Worm (Caenorhabditis elegans) whole organism, mixed stage, embryonic: ENCODE data around the gene M57.1.

Experiments
- M03D4.4 ChIP-seq: sonication (generic microtip); optimal IDR thresholded peaks from 2 replicates; lab custom pipeline; 2017; ENCODE audit warnings: mild to moderate bottlenecking, missing genetic modification characterization, missing compliant biosample characterization
- bed-3 ChIP-seq: fragments of 200-800 bp; sonication (Bioruptor generic); optimal IDR thresholded peaks from 3 replicates; lab custom pipeline; 2018; ENCODE audit warnings: mild to moderate bottlenecking, missing genetic modification characterization, moderate library complexity, missing compliant biosample characterization
- blmp-1 ChIP-seq: fragments of 150-350 bp; optimal IDR thresholded peaks from 2 replicates; lab custom pipeline; 2014; ENCODE audit warnings: missing biosample characterization, missing genetic modification characterization
- ceh-43 ChIP-seq: fragments of 200-800 bp; sonication (Bioruptor generic); optimal IDR thresholded peaks from 2 replicates; lab custom pipeline; 2018; ENCODE audit warnings: mild to moderate bottlenecking, missing genetic modification characterization, moderate library complexity, missing compliant biosample characterization
- ceh-83 ChIP-seq: fragments of 200-800 bp; sonication (Bioruptor generic); optimal IDR thresholded peaks from 2 replicates; lab custom pipeline; 2018; ENCODE audit warnings: mild to moderate bottlenecking, missing genetic modification characterization, missing compliant biosample characterization
- ces-1 ChIP-seq: fragments of 150-350 bp; optimal IDR thresholded peaks from 2 replicates; lab custom pipeline; 2014; ENCODE audit warnings: missing biosample characterization, missing genetic modification reagents, missing genetic modification characterization
- cnd-1 ChIP-seq: fragments of 200-800 bp; sonication (Bioruptor generic); optimal IDR thresholded peaks from 2 replicates; lab custom pipeline; 2018; ENCODE audit warnings: mild to moderate bottlenecking, missing genetic modification characterization, missing compliant biosample characterization
- drap-1 ChIP-seq: fragments of 200-800 bp; sonication (Bioruptor generic); optimal IDR thresholded peaks from 3 replicates; lab custom pipeline; 2018; ENCODE audit warnings: mild to moderate bottlenecking, missing genetic modification characterization, missing compliant biosample characterization
- elt-1 ChIP-seq: sonication (generic microtip); optimal IDR thresholded peaks from 2 replicates; lab custom pipeline; 2017; ENCODE audit warnings: missing genetic modification characterization, mild to moderate bottlenecking, missing compliant biosample characterization, antibody characterized with exemption, moderate library complexity, borderline replicate concordance; ENCODE audit not compliant: insufficient read depth
- elt-3 ChIP-seq: fragments of 150-350 bp; optimal IDR thresholded peaks from 2 replicates; lab custom pipeline; 2014; ENCODE audit warnings: missing biosample characterization, missing genetic modification characterization
- flh-1 ChIP-seq: fragments of 200-800 bp; sonication (Bioruptor generic); optimal IDR thresholded peaks from 2 replicates; lab custom pipeline; 2018; ENCODE audit warnings: mild to moderate bottlenecking, missing genetic modification characterization, moderate library complexity, missing compliant biosample characterization
- hlh-1 ChIP-seq: fragments of 150-350 bp; optimal IDR thresholded peaks from 2 replicates; lab custom pipeline; 2014; ENCODE audit warnings: missing biosample characterization, missing genetic modification reagents, missing genetic modification characterization
- lin-13 ChIP-seq: fragments of 150-350 bp; optimal IDR thresholded peaks from 2 replicates; lab custom pipeline; 2014; ENCODE audit warnings: missing biosample characterization, missing genetic modification characterization
- lin-32 ChIP-seq: fragments of 200-800 bp; sonication (Bioruptor generic); optimal IDR thresholded peaks from 2 replicates; lab custom pipeline; 2018; ENCODE audit warnings: mild to moderate bottlenecking, missing genetic modification characterization, missing compliant biosample characterization
- mab-5 ChIP-seq: fragments of 150-350 bp; optimal IDR thresholded peaks from 2 replicates; lab custom pipeline; 2014; ENCODE audit warnings: missing biosample characterization, missing genetic modification characterization
- mls-2 ChIP-seq: sonication (generic microtip); optimal IDR thresholded peaks from 2 replicates; lab custom pipeline; 2016; ENCODE audit warnings: mild to moderate bottlenecking, missing genetic modification characterization, moderate library complexity, missing compliant biosample characterization
- nhr-12 ChIP-seq: fragments of 150-350 bp; optimal IDR thresholded peaks from 2 replicates; lab custom pipeline; 2014; ENCODE audit warnings: missing biosample characterization, missing genetic modification characterization
- nhr-237 ChIP-seq: fragments of 150-350 bp; optimal IDR thresholded peaks from 2 replicates; lab custom pipeline; 2014; ENCODE audit warnings: missing biosample characterization, missing genetic modification characterization
- nhr-76 ChIP-seq: sonication (generic microtip); optimal IDR thresholded peaks from 2 replicates; lab custom pipeline; 2017; ENCODE audit warnings: missing biosample characterization, missing genetic modification characterization
- pha-4 ChIP-seq: fragments of 150-350 bp; optimal IDR thresholded peaks from 2 replicates; lab custom pipeline; 2018; ENCODE audit warnings: missing biosample characterization, missing genetic modification reagents, missing genetic modification characterization
- sem-2 ChIP-seq: fragments of 200-800 bp; sonication (Bioruptor generic); optimal IDR thresholded peaks from 2 replicates; lab custom pipeline; 2018; ENCODE audit warnings: mild to moderate bottlenecking, missing genetic modification characterization, missing compliant biosample characterization
- sptf-1 ChIP-seq: sonication (generic microtip); optimal IDR thresholded peaks from 2 replicates; lab custom pipeline; 2017; ENCODE audit warnings: mild to moderate bottlenecking, missing genetic modification characterization, moderate library complexity, missing compliant biosample characterization
- tbx-8 ChIP-seq: fragments of 200-800 bp; sonication (Bioruptor generic); optimal IDR thresholded peaks from 2 replicates; lab custom pipeline; 2018; ENCODE audit warnings: mild to moderate bottlenecking, missing genetic modification characterization, moderate library complexity, missing compliant biosample characterization
- unc-120 ChIP-seq: sonication (generic microtip); optimal IDR thresholded peaks from 2 replicates; lab custom pipeline; 2017; ENCODE audit warnings: missing genetic modification characterization, missing compliant biosample characterization; ENCODE audit not compliant: poor library complexity, severe bottlenecking
- unc-39 ChIP-seq: fragments of 150-350 bp; optimal IDR thresholded peaks from 2 replicates; lab custom pipeline; 2014; ENCODE audit warnings: missing biosample characterization, missing genetic modification characterization
- unc-62 ChIP-seq: fragments of 150-350 bp; optimal IDR thresholded peaks from 2 replicates; lab custom pipeline; 2014; ENCODE audit warnings: missing biosample characterization, missing genetic modification reagents, missing genetic modification characterization
- zip-8 ChIP-seq: fragments of 150-350 bp; optimal IDR thresholded peaks from 2 replicates; lab custom pipeline; 2014; ENCODE audit warnings: missing biosample characterization, missing genetic modification characterization
- ztf-11 ChIP-seq: fragments of 150-350 bp; optimal IDR thresholded peaks from 2 replicates; lab custom pipeline; 2014; ENCODE audit warnings: missing biosample characterization, missing genetic modification characterization

M57.1 gene

DNA sequence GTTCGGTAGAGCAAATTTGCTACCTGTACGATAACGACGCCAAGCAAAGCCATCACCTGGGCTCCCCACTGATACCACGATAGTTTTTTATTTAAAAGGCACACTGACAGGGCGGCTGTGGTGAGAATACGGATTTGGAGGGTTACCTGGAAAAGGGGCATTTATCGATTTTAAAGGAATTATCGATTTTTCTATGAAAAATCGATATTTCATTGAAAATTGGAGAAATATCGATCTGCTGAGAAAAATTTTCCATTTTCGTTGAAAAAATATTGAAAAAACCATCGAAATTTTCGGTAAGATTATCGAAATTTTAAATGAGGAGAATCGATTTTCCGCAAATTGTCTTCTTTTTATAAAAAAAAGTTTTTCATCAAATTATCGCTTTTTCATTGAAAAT, 12.8 kb downstream of the M57.1 start:
- no peak for TF ChIP-seq zip-8
- TF ChIP-seq bed-3 (GFP tag; lab: Kevin White, UChicago): no peak
- TF ChIP-seq ceh-43 (GFP tag; lab: Kevin White, UChicago): no peak
- no peak for TF ChIP-seq nhr-237 (tag; lab: Kevin White, UChicago)
- TF ChIP-seq cnd-1 (tag; lab: Kevin White, UChicago): no peak
- TF ChIP-seq nhr-76 (tag; lab: Kevin White, UChicago): no peak

DNA sequence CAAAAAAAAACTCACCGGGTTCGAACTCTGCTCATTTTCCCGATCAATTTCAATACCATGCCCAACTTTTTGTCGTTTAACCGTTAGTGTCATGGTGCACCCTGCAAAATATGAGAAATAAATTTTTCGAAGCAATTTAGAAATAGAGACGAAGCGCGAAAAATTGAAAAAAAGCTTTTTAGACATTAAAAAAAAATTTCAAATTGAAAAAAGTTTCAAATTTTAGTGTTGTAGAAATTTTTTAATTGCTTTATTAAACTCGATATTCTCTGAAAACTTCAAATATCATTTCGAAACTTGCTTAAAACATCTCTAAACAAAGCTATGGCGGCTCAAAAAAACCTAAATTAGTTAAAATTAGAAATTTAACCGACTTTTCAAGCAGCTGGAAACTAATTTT, 15.2 kb downstream of the M57.1 start, which contains the start of gene nstp-6:
TSS of gene nstp-6 (minus strand) at position 101 of the 400 bp plus-strand sequence.
- TF ChIP-seq unc-39 (tag; lab: Kevin White, UChicago): no peak
- TF ChIP-seq cnd-1 (tag; lab: Kevin White, UChicago): no peak
- no peak for TF ChIP-seq lin-13 (tag; lab: Kevin White, UChicago)
- TF ChIP-seq blmp-1 (tag; lab: Kevin White, UChicago): no peak
- no peak for TF ChIP-seq drap-1
- TF ChIP-seq nhr-12: no peak
- TF ChIP-seq lin-32 (GFP tag; lab: Kevin White, UChicago): no peak
- no peak for TF ChIP-seq bed-3 (GFP tag; lab: Kevin White, UChicago)
- no peak for TF ChIP-seq nhr-76 (tag; lab: Kevin White, UChicago)
- TF ChIP-seq ztf-11: no peak
- TF ChIP-seq mab-5 (tag; lab: Kevin White, UChicago): no peak
- TF ChIP-seq sem-2 (GFP tag; lab: Kevin White, UChicago): no peak
- TF ChIP-seq nhr-237 (tag; lab: Kevin White, UChicago): no peak
- TF ChIP-seq, all 35 proteins: peak for 0

DNA sequence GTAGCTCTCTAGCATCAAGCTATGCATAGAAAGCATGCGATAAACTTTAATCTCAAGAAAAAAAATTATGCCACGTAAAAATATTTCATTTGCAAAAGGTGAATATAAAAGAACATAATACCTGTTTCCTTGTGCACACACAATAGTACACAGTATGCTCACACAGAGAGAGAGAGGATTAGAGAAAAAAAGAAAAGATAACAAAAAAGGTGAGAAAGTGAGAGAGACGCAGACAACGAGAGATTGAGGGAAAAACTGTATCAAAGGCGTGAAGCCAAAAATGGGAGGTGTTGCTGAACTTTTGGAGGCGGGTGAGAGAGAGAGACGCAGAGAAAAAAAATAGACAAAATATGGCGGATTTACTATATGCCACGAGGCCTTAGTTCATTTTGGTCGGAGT, 16.0 kb downstream of the M57.1 start:
- TF ChIP-seq nhr-76 (tag; lab: Kevin White, UChicago) (no peak), bed-3 (GFP tag; lab: Kevin White, UChicago) (no peak), lin-13 (tag; lab: Kevin White, UChicago) (no peak), flh-1 (GFP tag; lab: Kevin White, UChicago) (no peak), ceh-83 (no peak)

DNA sequence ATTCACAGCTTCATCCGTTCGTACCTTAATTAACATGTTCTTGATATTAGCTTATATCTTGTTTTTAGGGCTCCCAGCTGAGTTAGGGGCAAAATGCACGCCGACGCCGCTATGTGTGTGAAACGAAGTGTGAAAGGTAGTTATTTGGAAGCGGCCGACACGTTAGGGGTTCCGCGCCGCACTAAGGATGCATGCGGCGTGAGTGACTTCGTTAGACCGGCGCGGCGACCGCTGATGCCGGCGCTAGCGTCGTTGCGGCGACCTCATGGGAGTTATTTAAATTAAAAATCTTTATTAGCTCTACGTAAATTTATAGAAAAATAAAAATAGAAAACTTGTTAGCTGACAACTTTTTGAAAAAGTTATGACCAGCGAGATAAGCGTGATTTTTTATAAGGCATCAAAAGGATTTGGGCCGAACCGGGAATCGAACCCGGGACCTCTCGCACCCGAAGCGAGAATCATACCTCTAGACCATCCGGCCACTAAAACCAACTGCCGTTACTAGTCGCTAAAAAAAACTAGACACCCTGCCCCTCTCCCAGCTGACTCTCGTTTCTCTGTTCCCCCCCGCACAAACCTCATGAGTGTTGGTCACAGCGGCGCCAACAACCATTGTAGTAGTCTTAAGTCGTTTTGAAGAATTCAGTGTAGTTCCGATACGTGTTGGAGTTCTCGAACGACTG, 19.7 kb downstream of the M57.1 start:
- TF ChIP-seq mls-2 (tag; lab: Kevin White, UChicago): peak; percentile 73
- TF ChIP-seq lin-13 (tag; lab: Kevin White, UChicago): no peak
- TF ChIP-seq ceh-83: peak; percentile 72
- no peak for TF ChIP-seq unc-39 (tag; lab: Kevin White, UChicago)
- TF ChIP-seq lin-32 (GFP tag; lab: Kevin White, UChicago): peak; percentile 8
- TF ChIP-seq flh-1 (GFP tag; lab: Kevin White, UChicago): peak; percentile 59
- TF ChIP-seq elt-3: no peak
- TF ChIP-seq tbx-8 (GFP tag; lab: Kevin White, UChicago): peak; percentile 40
- TF ChIP-seq sem-2 (GFP tag; lab: Kevin White, UChicago): peak; percentile 60
- TF ChIP-seq bed-3 (GFP tag; lab: Kevin White, UChicago): peak; percentile 25
- TF ChIP-seq ces-1 (GFP tag; lab: Kevin White, UChicago): no peak
- TF ChIP-seq sptf-1 (tag; lab: Kevin White, UChicago): peak; percentile 72
- TF ChIP-seq M03D4.4 (tag; lab: Kevin White, UChicago): peak; percentile 83
- TF ChIP-seq ceh-43 (GFP tag; lab: Kevin White, UChicago): peak; percentile 16
- no peak for TF ChIP-seq nhr-76 (tag; lab: Kevin White, UChicago)
- TF ChIP-seq unc-120 (tag; lab: Kevin White, UChicago): peak; percentile 44
- TF ChIP-seq cnd-1 (tag; lab: Kevin White, UChicago): peak; percentile 67
- peak; percentile 58 for TF ChIP-seq drap-1

DNA sequence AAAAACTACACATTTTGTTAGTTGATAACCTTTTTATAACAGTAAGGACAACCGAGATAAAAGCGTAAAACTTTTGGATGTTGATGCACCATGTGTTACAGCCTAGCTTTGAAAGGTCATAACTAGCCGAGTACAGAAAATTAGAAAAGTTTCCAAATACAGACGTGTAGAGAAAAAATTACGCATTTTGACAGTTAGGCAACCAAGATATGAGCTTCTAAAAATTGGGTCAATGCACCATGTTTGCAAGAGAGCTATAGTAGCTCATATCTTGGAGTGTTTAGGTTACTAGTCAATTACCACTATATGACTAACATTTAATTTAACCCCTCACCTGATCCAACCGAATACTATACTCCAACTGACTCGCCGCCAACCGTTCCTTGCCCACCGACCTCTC, 20.7 kb downstream of the M57.1 start:
- TF ChIP-seq nhr-237 (tag; lab: Kevin White, UChicago): no peak
- TF ChIP-seq cnd-1 (tag; lab: Kevin White, UChicago): no peak
- TF ChIP-seq mls-2 (tag; lab: Kevin White, UChicago): no peak
- no peak for TF ChIP-seq drap-1
- no peak for TF ChIP-seq lin-32 (GFP tag; lab: Kevin White, UChicago)
- TF ChIP-seq ces-1 (GFP tag; lab: Kevin White, UChicago): no peak
- no peak for TF ChIP-seq nhr-12
- no peak for TF ChIP-seq sem-2 (GFP tag; lab: Kevin White, UChicago)
- TF ChIP-seq bed-3 (GFP tag; lab: Kevin White, UChicago): no peak
- TF ChIP-seq unc-39 (tag; lab: Kevin White, UChicago): no peak
- no peak for TF ChIP-seq lin-13 (tag; lab: Kevin White, UChicago)
- no peak for TF ChIP-seq hlh-1
- TF ChIP-seq ztf-11: no peak
- no peak for TF ChIP-seq mab-5 (tag; lab: Kevin White, UChicago)

DNA sequence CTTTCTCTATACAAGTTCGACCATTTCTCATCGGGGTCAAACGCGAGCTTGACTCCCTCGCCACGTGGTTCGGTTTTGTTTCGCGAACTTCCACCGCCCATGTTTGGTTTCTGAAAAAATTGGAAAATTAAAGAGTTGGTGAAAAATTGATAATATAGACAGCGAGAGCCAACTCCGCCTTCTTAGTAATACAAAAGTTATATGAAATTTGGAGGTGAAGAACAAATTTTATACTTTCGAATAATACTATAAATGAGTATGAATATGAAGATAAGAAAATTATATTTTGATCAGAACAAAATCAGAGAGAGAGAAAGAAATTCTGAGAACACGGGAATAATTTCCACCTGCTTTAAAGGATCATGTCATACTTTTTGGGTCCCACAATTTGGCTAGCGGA, 25.1 kb downstream of the M57.1 start, which contains the start of gene osm-9:
TSS of gene osm-9 (minus strand) at position 101 of the 400 bp plus-strand sequence.
- TF ChIP-seq pha-4 (tag; lab: Kevin White, UChicago): no peak
- TF ChIP-seq cnd-1 (tag; lab: Kevin White, UChicago): no peak
- TF ChIP-seq unc-120 (tag; lab: Kevin White, UChicago): no peak
- no peak for TF ChIP-seq unc-62
- no peak for TF ChIP-seq elt-1 (tag; lab: Kevin White, UChicago)
- no peak for TF ChIP-seq flh-1 (GFP tag; lab: Kevin White, UChicago)
- TF ChIP-seq nhr-12: no peak
